Fruit fly (Drosophila melanogaster) whole organism, pupa: Measurements from ENCODE around the gene LanB1.

Source experiments
- CG12605 ChIP-seq: fragments of 200-800 bp; sonication (Bioruptor generic); IDR thresholded peaks from 2 replicates; pipeline ENCODE4 v1.3.6; 2022; ENCODE audit warnings: missing biosample characterization, missing genetic modification characterization
- CG13204 ChIP-seq: fragments of 200-800 bp; sonication (Bioruptor generic); optimal IDR thresholded peaks from 2 replicates; lab custom pipeline; 2018; ENCODE audit warnings: missing biosample characterization, mild to moderate bottlenecking, missing genetic modification characterization, moderate library complexity
- CG34367 ChIP-seq: fragments of 200-800 bp; sonication (Bioruptor generic); optimal IDR thresholded peaks from 2 replicates; lab custom pipeline; 2018; ENCODE audit warnings: missing biosample characterization, mild to moderate bottlenecking, missing genetic modification characterization
- D1 ChIP-seq: fragments of 200-800 bp; sonication (Bioruptor generic); optimal IDR thresholded peaks from 2 replicates; lab custom pipeline; 2018; ENCODE audit warnings: missing biosample characterization, mild to moderate bottlenecking, missing genetic modification characterization, moderate library complexity
- EcR ChIP-seq: fragments of 200-800 bp; sonication (Bioruptor generic); optimal IDR thresholded peaks from 3 replicates; lab custom pipeline; 2019; ENCODE audit warnings: missing biosample characterization, missing genetic modification characterization, mild to moderate bottlenecking, moderate library complexity, missing genetic modification reagents
- Ets98B ChIP-seq: fragments of 200-800 bp; sonication (Bioruptor generic); IDR thresholded peaks from 2 replicates; pipeline ENCODE4 v1.3.6; 2022; ENCODE audit warnings: missing biosample characterization, missing genetic modification characterization
- rn ChIP-seq: fragments of 200-800 bp; sonication (Bioruptor generic); IDR thresholded peaks from 2 replicates; pipeline ENCODE4 v1.3.6; 2022; ENCODE audit warnings: missing biosample characterization, missing genetic modification characterization

- TF ChIP-seq Ets98B, result no peak
- TF ChIP-seq D1 (tag; lab: Kevin White, UChicago), result no peak
- TF ChIP-seq rn (GFP tag; lab: Robert Waterston, UW), result no peak
- TF ChIP-seq CG13204 (GFP tag; lab: Kevin White, UChicago), result no peak
- TF ChIP-seq CG12605 (GFP tag; lab: Robert Waterston, UW), result no peak
- no peak for TF ChIP-seq EcR (GFP tag; lab: Kevin White, UChicago)
- TF ChIP-seq CG34367 (tag; lab: Kevin White, UChicago), result no peak
These were observed 15.4 kb upstream of the LanB1 start, which contains the start of gene LKRSDH for dm6 chr2L:7795859-7796258.
